Worm (Caenorhabditis elegans) whole organism, L2 larva: ENCODE results near the gene neg-1.

Experiments used
- C34F6.9 ChIP-seq: fragments of 150-350 bp; optimal IDR thresholded peaks from 2 replicates; lab custom pipeline; 2014; ENCODE audit warnings: missing biosample characterization, missing genetic modification characterization
- ama-1 ChIP-seq: fragments of 150-350 bp; optimal IDR thresholded peaks from 2 replicates; lab custom pipeline; 2018; ENCODE audit warnings: inconsistent platforms
- blmp-1 ChIP-seq: sonication (generic microtip); optimal IDR thresholded peaks from 2 replicates; lab custom pipeline; 2017; ENCODE audit warnings: missing genetic modification characterization, mild to moderate bottlenecking, missing compliant biosample characterization, antibody characterized with exemption, moderate library complexity; ENCODE audit not compliant: insufficient read depth
- elt-1 ChIP-seq: fragments of 150-350 bp; optimal IDR thresholded peaks from 2 replicates; lab custom pipeline; 2014; ENCODE audit warnings: missing biosample characterization, missing genetic modification characterization
- fos-1 ChIP-seq: fragments of 150-350 bp; optimal IDR thresholded peaks from 2 replicates; lab custom pipeline; 2014; ENCODE audit warnings: missing biosample characterization, missing genetic modification characterization
- lin-11 ChIP-seq: fragments of 150-350 bp; sonication (generic microtip); optimal IDR thresholded peaks from 2 replicates; lab custom pipeline; 2014; ENCODE audit warnings: missing biosample characterization, missing genetic modification characterization, inconsistent platforms, mixed read lengths
- nhr-11 ChIP-seq: fragments of 150-350 bp; optimal IDR thresholded peaks from 2 replicates; lab custom pipeline; 2014; ENCODE audit warnings: missing biosample characterization, missing genetic modification characterization
- unc-62 ChIP-seq: fragments of 150-350 bp; optimal IDR thresholded peaks from 2 replicates; lab custom pipeline; 2014; ENCODE audit warnings: missing biosample characterization, missing genetic modification reagents, missing genetic modification characterization

ce11 chrV:4341208-4341607 is 33.5 kb downstream of the neg-1 start, which contains the start of gene glrx-3:
- TF ChIP-seq elt-1 (tag; lab: Kevin White, UChicago) = no peak
- TF ChIP-seq C34F6.9 (tag; lab: Kevin White, UChicago) = no peak
- no peak for TF ChIP-seq unc-62 (GFP tag; lab: Kevin White, UChicago)
- no peak for TF ChIP-seq fos-1
- no peak for TF ChIP-seq ama-1
- no peak for TF ChIP-seq lin-11 (tag; lab: Kevin White, UChicago)
- TF ChIP-seq blmp-1 (tag; lab: Kevin White, UChicago) = no peak
- no peak for TF ChIP-seq nhr-11
